Worm (Caenorhabditis elegans): Measurements from ENCODE around the gene col-145.

Gene col-145

DNA sequence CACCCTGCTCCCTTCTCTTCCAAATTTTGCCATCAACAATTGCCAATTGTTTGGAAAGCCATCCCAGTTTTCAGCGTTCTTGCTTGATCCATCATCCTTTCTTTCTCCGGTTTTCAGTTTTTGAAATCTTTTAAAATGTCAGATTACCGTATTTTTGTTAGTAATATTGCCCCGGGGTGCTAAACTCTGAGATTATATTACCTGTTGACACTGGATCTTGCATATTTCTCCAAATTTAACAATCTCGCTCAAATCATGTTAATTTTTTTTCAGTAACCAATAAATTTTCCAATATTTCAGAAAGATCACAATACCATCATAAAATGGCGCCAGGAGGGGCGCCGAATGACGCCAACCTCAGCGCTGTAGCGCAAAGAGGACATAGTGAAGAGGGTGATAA is 50.3 kb downstream of the col-145 start, which contains the start of gene F21C10.7:
Gene F21C10.7 (plus strand): TSS at position 301 of the 400 bp plus-strand sequence.
- TF ChIP-seq nhr-6 (tag; optimal IDR thresholded peaks at IDR 0.05) (no peak), zfp-2 (tag; optimal IDR thresholded peaks at IDR 0.05) (no peak), ztf-7 (tag; optimal IDR thresholded peaks at IDR 0.05) (no peak), cey-2 (tag; optimal IDR thresholded peaks at IDR 0.05; ENCODE audit: borderline replicate concordance, insufficient read depth) (no peak), T20F7.1 (GFP tag; optimal IDR thresholded peaks at IDR 0.05) (no peak), T26A8.4 (GFP tag; IDR thresholded peaks at IDR 0.05) (no peak), dpl-1 (GFP tag; optimal IDR thresholded peaks at IDR 0.05) (no peak), fos-1 (tag; optimal IDR thresholded peaks at IDR 0.05) (no peak)
